Worm (Caenorhabditis elegans) whole organism, young adult: Measurements from ENCODE around the gene F08F3.1.

ENCODE experiments used
- F10E7.11 ChIP-seq: sonication (generic microtip); optimal IDR thresholded peaks from 2 replicates; lab custom pipeline; 2017; ENCODE audit warnings: mild to moderate bottlenecking, missing genetic modification characterization, moderate library complexity, missing compliant biosample characterization
- K11D2.4 ChIP-seq: fragments of 200-800 bp; sonication (Bioruptor generic); IDR thresholded peaks from 2 replicates; pipeline ENCODE4 v1.3.6; 2022; ENCODE audit warnings: missing genetic modification reagents, missing genetic modification characterization, missing compliant biosample characterization
- ceh-40 ChIP-seq: fragments of 200-800 bp; sonication (Bioruptor generic); IDR thresholded peaks from 2 replicates; pipeline ENCODE4 v1.3.6; 2022; ENCODE audit warnings: missing genetic modification characterization, missing compliant biosample characterization
- dpff-1 ChIP-seq: sonication (generic microtip); optimal IDR thresholded peaks from 2 replicates; lab custom pipeline; 2017; ENCODE audit warnings: mild to moderate bottlenecking, missing genetic modification characterization, missing compliant biosample characterization
- egl-18 ChIP-seq: fragments of 200-800 bp; sonication (Bioruptor generic); IDR thresholded peaks from 2 replicates; pipeline ENCODE4 v1.3.6; 2022; ENCODE audit warnings: missing genetic modification reagents, missing genetic modification characterization, missing compliant biosample characterization
- mel-28 ChIP-seq: sonication (generic microtip); optimal IDR thresholded peaks from 2 replicates; lab custom pipeline; 2016; ENCODE audit warnings: borderline replicate concordance, mild to moderate bottlenecking, missing genetic modification characterization, missing compliant biosample characterization
- nfya-1 ChIP-seq: sonication (generic microtip); optimal IDR thresholded peaks from 2 replicates; lab custom pipeline; 2017; ENCODE audit warnings: antibody characterized with exemption, missing compliant biosample characterization, missing genetic modification characterization, borderline replicate concordance; ENCODE audit not compliant: insufficient read depth
- pha-4 ChIP-seq: fragments of 150-350 bp; sonication (generic microtip); optimal IDR thresholded peaks from 2 replicates; lab custom pipeline; 2014; ENCODE audit warnings: missing biosample characterization, missing genetic modification reagents, missing genetic modification characterization
- snpc-4 ChIP-seq, 5 experiments: fragments of 150-350 bp in 1 of 5; sonication (generic microtip) in 4 of 5; optimal IDR thresholded peaks; 2 replicates each; lab custom pipeline; 2014 to 2018; ENCODE audit warnings: missing genetic modification characterization in 5 of 5, missing biosample characterization in 3 of 5, antibody characterized with exemption in 2 of 5, mild to moderate bottlenecking in 2 of 5, missing compliant biosample characterization in 2 of 5, missing genotype in 2 of 5, moderate library complexity in 2 of 5, missing genetic modification reagents in 1 of 5
- zfh-2 ChIP-seq: fragments of 200-800 bp; sonication (Bioruptor generic); conservative IDR thresholded peaks from 2 replicates; pipeline ENCODE4 v1.3.6; 2022; ENCODE audit warnings: missing genetic modification reagents, missing genetic modification characterization, missing compliant biosample characterization
- ztf-28 ChIP-seq: fragments of 200-800 bp; sonication (Bioruptor generic); IDR thresholded peaks from 2 replicates; pipeline ENCODE4 v1.3.6; 2022; ENCODE audit warnings: missing genetic modification reagents, missing genetic modification characterization, missing compliant biosample characterization

DNA sequence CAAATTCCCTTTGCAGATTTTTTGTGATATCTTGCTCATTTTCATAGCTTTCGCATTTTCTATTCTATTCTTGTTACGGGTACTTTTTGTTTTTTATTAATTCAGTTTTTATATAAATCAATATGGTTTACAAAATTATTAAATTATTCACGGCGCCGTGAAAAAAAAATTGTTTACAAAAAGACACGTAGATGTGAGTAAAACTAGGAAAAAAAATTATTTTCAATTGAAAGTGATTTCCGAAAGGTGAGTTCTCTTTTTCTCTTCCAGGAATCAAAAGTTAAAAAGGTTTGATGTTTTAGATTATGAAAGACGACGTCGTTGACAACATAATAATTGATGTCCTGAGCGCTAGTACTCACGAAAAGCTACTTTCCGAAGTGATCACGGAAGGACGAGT lies 37.7 kb upstream of the F08F3.1 start, which contains the start of gene C25A6.1:
- TF ChIP-seq snpc-4 (GFP tag; optimal IDR thresholded peaks at IDR 0.05; lab: Kevin White, UChicago) (no peak), snpc-4 (tag; optimal IDR thresholded peaks at IDR 0.05; lab: Kevin White, UChicago) (no peak), nfya-1 (tag; lab: Kevin White, UChicago) (no peak), ztf-28 (no peak), dpff-1 (no peak), ceh-40 (GFP tag; lab: Robert Waterston, UW) (no peak), K11D2.4 (GFP tag; lab: Robert Waterston, UW) (no peak), pha-4 (no peak), egl-18 (no peak), F10E7.11 (tag; lab: Kevin White, UChicago) (no peak), mel-28 (tag; lab: Kevin White, UChicago) (no peak), zfh-2 (no peak)
